Worm (Caenorhabditis elegans) whole organism, midembryonic: ENCODE measurements around the gene uev-2.

Experiments
- T22C8.4 ChIP-seq: fragments of 200-800 bp; sonication (Bioruptor generic); IDR thresholded peaks from 2 replicates; pipeline ENCODE4 v1.3.6; 2022; ENCODE audit warnings: missing genetic modification characterization, missing compliant biosample characterization
- cog-1 ChIP-seq: sonication (generic microtip); optimal IDR thresholded peaks from 2 replicates; lab custom pipeline; 2016; ENCODE audit warnings: missing genetic modification characterization, missing compliant biosample characterization
- klf-2 ChIP-seq: fragments of 200-800 bp; sonication (Bioruptor generic); conservative IDR thresholded peaks from 2 replicates; pipeline ENCODE4 v1.3.6; 2022; ENCODE audit warnings: missing genetic modification reagents, missing genetic modification characterization, missing compliant biosample characterization
- med-1 ChIP-seq: sonication (generic microtip); optimal IDR thresholded peaks from 2 replicates; lab custom pipeline; 2017; ENCODE audit warnings: missing genetic modification characterization, mild to moderate bottlenecking, missing compliant biosample characterization, antibody characterized with exemption, missing genetic modification reagents; ENCODE audit not compliant: insufficient read depth
- tab-1 ChIP-seq: fragments of 200-800 bp; sonication (Bioruptor generic); IDR thresholded peaks from 2 replicates; pipeline ENCODE4 v1.3.6; 2022; ENCODE audit warnings: missing genetic modification characterization, missing compliant biosample characterization

ce11 chrIII:5565699-5566098, 17.2 kb upstream of the uev-2 start:
- no peak for TF ChIP-seq med-1 (GFP tag; lab: Kevin White, UChicago)
- no peak for TF ChIP-seq klf-2
- no peak for TF ChIP-seq tab-1 (GFP tag; lab: Robert Waterston, UW)
- TF ChIP-seq T22C8.4 (GFP tag; lab: Robert Waterston, UW): no peak
- TF ChIP-seq cog-1 (tag; lab: Kevin White, UChicago): no peak
